Worm (Caenorhabditis elegans): ENCODE results near the gene fbxb-79.

- TF ChIP-seq tab-1 (GFP tag; IDR thresholded peaks at IDR 0.05) (no peak), cog-1 (tag; optimal IDR thresholded peaks at IDR 0.05) (no peak), ztf-23 (GFP tag; IDR thresholded peaks at IDR 0.05) (no peak), ref-1 (GFP tag; conservative IDR thresholded peaks at IDR 0.05) (no peak)
These were observed 23.7 kb upstream of the fbxb-79 start for ce11 chrIV:11212978-11213377.

Measured in whole organism, midembryonic.